Worm (Caenorhabditis elegans): Measurements from ENCODE around the gene immt-1.

Gene immt-1

ce11 chrX:2704768-2705486 is 17.9 kb upstream of the immt-1 start:
- TF ChIP-seq unc-42 (tag; optimal IDR thresholded peaks at IDR 0.05), result no peak
- TF ChIP-seq pqm-1 (tag; optimal IDR thresholded peaks at IDR 0.05), result no peak
- no peak for TF ChIP-seq pat-9 (tag; optimal IDR thresholded peaks at IDR 0.05)
- no peak for TF ChIP-seq pag-3 (tag; optimal IDR thresholded peaks at IDR 0.05; ENCODE audit: borderline replicate concordance)
- no peak for TF ChIP-seq ceh-18 (tag; optimal IDR thresholded peaks at IDR 0.05)
- no peak for TF ChIP-seq pax-1 (tag; optimal IDR thresholded peaks at IDR 0.05)
- TF ChIP-seq fax-1 (tag; optimal IDR thresholded peaks at IDR 0.05), result no peak
- TF ChIP-seq rnt-1 (tag; optimal IDR thresholded peaks at IDR 0.05), result no peak
- TF ChIP-seq tbx-7 (tag; optimal IDR thresholded peaks at IDR 0.05), result no peak
- no peak for TF ChIP-seq unc-3 (GFP tag; conservative IDR thresholded peaks at IDR 0.05)
- TF ChIP-seq unc-3 (tag; optimal IDR thresholded peaks at IDR 0.05), result no peak
- no peak for TF ChIP-seq mec-3 (tag; optimal IDR thresholded peaks at IDR 0.05; ENCODE audit: borderline replicate concordance)
- no peak for TF ChIP-seq syd-9 (tag; optimal IDR thresholded peaks at IDR 0.05)
- no peak for TF ChIP-seq fkh-6 (tag; optimal IDR thresholded peaks at IDR 0.05)
- TF ChIP-seq pros-1 (tag; optimal IDR thresholded peaks at IDR 0.05), result no peak
- TF ChIP-seq fkh-10 (GFP tag; optimal IDR thresholded peaks at IDR 0.05), result no peak
- no peak for TF ChIP-seq F13H6.1 (tag; optimal IDR thresholded peaks at IDR 0.05)
- no peak for TF ChIP-seq lim-6 (tag; optimal IDR thresholded peaks at IDR 0.05)
- no peak for TF ChIP-seq lin-11 (tag; optimal IDR thresholded peaks at IDR 0.05)
- no peak for TF ChIP-seq ztf-16 (tag; optimal IDR thresholded peaks at IDR 0.05)

ce11 chrX:2703887-2704286 is 16.9 kb upstream of the immt-1 start:
- TF ChIP-seq madf-2 (tag; optimal IDR thresholded peaks at IDR 0.05) (no peak), fax-1 (tag; optimal IDR thresholded peaks at IDR 0.05) (no peak), C08G9.2 (tag; optimal IDR thresholded peaks at IDR 0.05) (no peak), lin-11 (tag; optimal IDR thresholded peaks at IDR 0.05) (no peak), elt-2 (tag; optimal IDR thresholded peaks at IDR 0.05) (peak; percentile 95), ceh-14 (tag; optimal IDR thresholded peaks at IDR 0.05) (no peak), sdc-2 (tag; optimal IDR thresholded peaks at IDR 0.05) (no peak), npax-4 (tag; optimal IDR thresholded peaks at IDR 0.05) (no peak)

- TF ChIP-seq ceh-19 (GFP tag; optimal IDR thresholded peaks at IDR 0.05) (no peak), hlh-15 (tag; optimal IDR thresholded peaks at IDR 0.05) (no peak), ceh-31 (tag; optimal IDR thresholded peaks at IDR 0.05) (peak; percentile 5), sdc-2 (tag; optimal IDR thresholded peaks at IDR 0.05) (no peak), sox-2 (GFP tag; IDR thresholded peaks at IDR 0.05) (0 out of 2 replicates have a peak, but pooled peaks have one; percentile 13), syd-9 (tag; optimal IDR thresholded peaks at IDR 0.05) (no peak), tbx-2 (tag; optimal IDR thresholded peaks at IDR 0.05) (peak; percentile 14), ceh-9 (tag; optimal IDR thresholded peaks at IDR 0.05) (no peak), ceh-18 (tag; optimal IDR thresholded peaks at IDR 0.05) (no peak), K02D7.2 (tag; optimal IDR thresholded peaks at IDR 0.05) (no peak), hlh-6 (tag; optimal IDR thresholded peaks at IDR 0.05) (no peak), dmd-4 (tag; optimal IDR thresholded peaks at IDR 0.05; ENCODE audit: borderline replicate concordance) (no peak)
These were observed 13.7 kb upstream of the immt-1 start for ce11 chrX:2700649-2701048.

ce11 chrX:2698197-2698800 is 11.3 kb upstream of the immt-1 start:
- TF ChIP-seq sox-4 (tag; optimal IDR thresholded peaks at IDR 0.05), result no peak
- TF ChIP-seq C08G9.2 (tag; optimal IDR thresholded peaks at IDR 0.05), result no peak
- TF ChIP-seq hlh-15 (tag; optimal IDR thresholded peaks at IDR 0.05), result no peak
- no peak for TF ChIP-seq lim-6 (tag; optimal IDR thresholded peaks at IDR 0.05)
- TF ChIP-seq Y22D7AL.16 (tag; optimal IDR thresholded peaks at IDR 0.05), result no peak
- no peak for TF ChIP-seq pqm-1 (tag; optimal IDR thresholded peaks at IDR 0.05)
- no peak for TF ChIP-seq T23F11.4 (GFP tag; optimal IDR thresholded peaks at IDR 0.05)
- no peak for TF ChIP-seq ama-1 (optimal IDR thresholded peaks at IDR 0.05)
- no peak for TF ChIP-seq ceh-30 (tag; optimal IDR thresholded peaks at IDR 0.05)
- no peak for TF ChIP-seq hlh-13 (GFP tag; optimal IDR thresholded peaks at IDR 0.05)
- no peak for TF ChIP-seq hlh-8 (tag; optimal IDR thresholded peaks at IDR 0.05)
- TF ChIP-seq ceh-24 (tag; optimal IDR thresholded peaks at IDR 0.05), result no peak
